Fruit fly (Drosophila melanogaster): ENCODE measurements around the gene Zcchc7.

Zcchc7 gene

dm6 chr3L:16890650-16891336 lies 45.6 kb downstream of the Zcchc7 start (continued):
- TF ChIP-seq CG7372 (GFP tag; IDR thresholded peaks at IDR 0.05): peak; percentile 85
- peak; percentile 92 for TF ChIP-seq pros (GFP tag; optimal IDR thresholded peaks at IDR 0.05)
- TF ChIP-seq cato (GFP tag; optimal IDR thresholded peaks at IDR 0.05; ENCODE audit: borderline replicate concordance): peak; percentile 83
- TF ChIP-seq CG6272 (GFP tag; IDR thresholded peaks at IDR 0.05): peak; percentile 71
- peak; percentile 51 for TF ChIP-seq gsb (GFP tag; IDR thresholded peaks at IDR 0.05)
- TF ChIP-seq Lhr (GFP tag; optimal IDR thresholded peaks at IDR 0.05): peak; percentile 82
- no peak for TF ChIP-seq CG6765 (GFP tag; optimal IDR thresholded peaks at IDR 0.05)
- peak; percentile 60 for TF ChIP-seq CG9876 (GFP tag; optimal IDR thresholded peaks at IDR 0.05)
- TF ChIP-seq sug (tag; optimal IDR thresholded peaks at IDR 0.05): peak; percentile 48
- TF ChIP-seq CG14014 (GFP tag; IDR thresholded peaks at IDR 0.05): peak; percentile 85
- peak; percentile 72 for TF ChIP-seq repo (GFP tag; optimal IDR thresholded peaks at IDR 0.05)
- TF ChIP-seq klu (GFP tag; IDR thresholded peaks at IDR 0.05): peak; percentile 79
- peak; percentile 33 for TF ChIP-seq CG7987 (GFP tag; optimal IDR thresholded peaks at IDR 0.05)
- no peak for TF ChIP-seq BEAF-32 (GFP tag; optimal IDR thresholded peaks at IDR 0.05)
- TF ChIP-seq eyg (GFP tag; optimal IDR thresholded peaks at IDR 0.05): peak; percentile 89
- TF ChIP-seq MTF-1 (GFP tag; optimal IDR thresholded peaks at IDR 0.05; ENCODE audit: borderline replicate concordance): peak; percentile 80
- TF ChIP-seq CG12104 (GFP tag; optimal IDR thresholded peaks at IDR 0.05): peak; percentile 82
- peak; percentile 95 for TF ChIP-seq CG10979 (tag; optimal IDR thresholded peaks at IDR 0.05)
- TF ChIP-seq Hmx (GFP tag; optimal IDR thresholded peaks at IDR 0.05): peak; percentile 13
- peak; percentile 83 for TF ChIP-seq CG30431 (GFP tag; optimal IDR thresholded peaks at IDR 0.05)
- TF ChIP-seq ro (GFP tag; IDR thresholded peaks at IDR 0.05): peak; percentile 78
- TF ChIP-seq aop (GFP tag; IDR thresholded peaks at IDR 0.05): no peak
- peak; percentile 91 for TF ChIP-seq CG16863 (GFP tag; optimal IDR thresholded peaks at IDR 0.05)
- peak; percentile 25 for TF ChIP-seq sd (tag; optimal IDR thresholded peaks at IDR 0.05)
- peak; percentile 82 for TF ChIP-seq zen (tag; optimal IDR thresholded peaks at IDR 0.05)
- peak; percentile 94 for TF ChIP-seq CG4424 (GFP tag; optimal IDR thresholded peaks at IDR 0.05)
- no peak for TF ChIP-seq D (optimal IDR thresholded peaks at IDR 0.05)
- peak; percentile 94 for TF ChIP-seq D (GFP tag; optimal IDR thresholded peaks at IDR 0.05)
- TF ChIP-seq Ets97D (GFP tag; optimal IDR thresholded peaks at IDR 0.05): peak; percentile 42
- peak; percentile 88 for TF ChIP-seq CG8089 (GFP tag; optimal IDR thresholded peaks at IDR 0.05)
- peak; percentile 73 for TF ChIP-seq ewg (GFP tag; optimal IDR thresholded peaks at IDR 0.05)
- TF ChIP-seq CG43689 (GFP tag; IDR thresholded peaks at IDR 0.05): peak; percentile 52; the same call in 1 of the 2 replicates
- peak; percentile 79; the same call in 1 of the 2 replicates for TF ChIP-seq Lim3 (GFP tag; IDR thresholded peaks at IDR 0.05)
- peak; percentile 93 for TF ChIP-seq CG17359 (tag; optimal IDR thresholded peaks at IDR 0.05)
- peak; percentile 76 for TF ChIP-seq CG15011 (GFP tag; optimal IDR thresholded peaks at IDR 0.05)
- TF ChIP-seq crol (GFP tag; IDR thresholded peaks at IDR 0.05): peak; percentile 99
- peak; percentile 95 for TF ChIP-seq CG1603 (tag; optimal IDR thresholded peaks at IDR 0.05)
- peak; percentile 87 for TF ChIP-seq CoRest (tag; optimal IDR thresholded peaks at IDR 0.05)
- TF ChIP-seq Atf3 (GFP tag; optimal IDR thresholded peaks at IDR 0.05): peak; percentile 78
- peak; percentile 68 for TF ChIP-seq zf30C (GFP tag; optimal IDR thresholded peaks at IDR 0.05)
- TF ChIP-seq CG2678 (tag; optimal IDR thresholded peaks at IDR 0.05): peak; percentile 90
- peak; percentile 72 for TF ChIP-seq caup (GFP tag; optimal IDR thresholded peaks at IDR 0.05; ENCODE audit: severe bottlenecking)
- TF ChIP-seq CG7357 (GFP tag; IDR thresholded peaks at IDR 0.05): peak; percentile 86
- TF ChIP-seq ap (GFP tag; IDR thresholded peaks at IDR 0.05): peak; percentile 91
- peak; percentile 74; the same call in 1 of the 2 replicates for TF ChIP-seq E2f2 (GFP tag; IDR thresholded peaks at IDR 0.05)
- peak; percentile 87; the same call in 2 of the 3 replicates for TF ChIP-seq CG2199 (GFP tag; IDR thresholded peaks at IDR 0.05)
- peak; percentile 100 for TF ChIP-seq Deaf1 (tag; optimal IDR thresholded peaks at IDR 0.05)
- TF ChIP-seq CG17568 (GFP tag; optimal IDR thresholded peaks at IDR 0.05): peak; percentile 64
- 0 out of 2 replicates have a peak, but pooled peaks have one; percentile 30 for TF ChIP-seq ato (GFP tag; IDR thresholded peaks at IDR 0.05; ENCODE audit: partially characterized antibody)

Data from whole organism, embryonic.